Worm (Caenorhabditis elegans) whole organism, late embryonic: ENCODE measurements around the gene dpf-1.

ENCODE experiments used
- ceh-45 ChIP-seq: fragments of 200-800 bp; sonication (Bioruptor generic); IDR thresholded peaks from 2 replicates; pipeline ENCODE4 v1.3.6; 2022; ENCODE audit warnings: missing genetic modification reagents, missing genetic modification characterization, missing compliant biosample characterization
- ceh-9 ChIP-seq: sonication (generic microtip); optimal IDR thresholded peaks from 2 replicates; lab custom pipeline; 2016; ENCODE audit warnings: mild to moderate bottlenecking, missing genetic modification characterization, inconsistent platforms, missing compliant biosample characterization
- elt-2 ChIP-seq: sonication (generic microtip); optimal IDR thresholded peaks from 2 replicates; lab custom pipeline; 2016; ENCODE audit warnings: missing genetic modification reagents, missing genetic modification characterization, missing compliant biosample characterization
- fkh-10 ChIP-seq: fragments of 150-350 bp; optimal IDR thresholded peaks from 2 replicates; lab custom pipeline; 2014; ENCODE audit warnings: missing biosample characterization, missing genetic modification reagents, missing genetic modification characterization
- pha-2 ChIP-seq: sonication (generic microtip); optimal IDR thresholded peaks from 2 replicates; lab custom pipeline; 2017; ENCODE audit warnings: mild to moderate bottlenecking, missing genetic modification characterization, missing compliant biosample characterization
- unc-86 ChIP-seq: sonication (generic microtip); optimal IDR thresholded peaks from 2 replicates; lab custom pipeline; 2016; ENCODE audit warnings: missing genetic modification characterization, missing compliant biosample characterization

DNA sequence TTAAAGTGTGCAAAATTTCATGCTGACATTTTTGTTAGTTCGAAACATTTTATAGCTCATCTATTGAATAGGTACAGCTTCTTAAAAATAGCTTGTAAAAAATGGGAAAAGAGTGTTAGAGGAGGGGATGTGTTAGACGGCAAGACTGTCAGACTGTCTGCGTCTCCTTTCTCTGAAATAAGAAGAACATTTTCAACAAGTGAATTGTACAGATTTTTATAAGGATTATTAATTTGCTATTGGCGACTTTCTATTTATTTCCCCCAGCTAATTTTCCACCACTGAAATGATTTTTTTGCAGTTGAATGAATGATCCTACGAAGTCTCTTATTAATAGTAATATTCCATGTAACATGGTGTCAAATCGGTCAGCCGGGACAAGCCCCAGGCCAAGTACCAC, 27.3 kb downstream of the dpf-1 start, which contains the start of gene C06B8.7:
- TF ChIP-seq ceh-45: no peak
- no peak for TF ChIP-seq ceh-9 (tag; lab: Kevin White, UChicago)
- no peak for TF ChIP-seq fkh-10 (GFP tag; lab: Kevin White, UChicago)
- no peak for TF ChIP-seq pha-2
- no peak for TF ChIP-seq unc-86 (tag; lab: Kevin White, UChicago)
- TF ChIP-seq elt-2 (tag; lab: Kevin White, UChicago): no peak
